Worm (Caenorhabditis elegans) whole organism, L1 larva: ENCODE results near the gene F54B11.5.

ENCODE experiments used
- C04F5.9 ChIP-seq: sonication (generic microtip); optimal IDR thresholded peaks from 2 replicates; lab custom pipeline; 2016; ENCODE audit warnings: missing genetic modification characterization, missing compliant biosample characterization
- F16B12.6 ChIP-seq: fragments of 150-350 bp; optimal IDR thresholded peaks from 2 replicates; lab custom pipeline; 2014; ENCODE audit warnings: missing biosample characterization, missing genetic modification characterization
- Y116A8C.19 ChIP-seq: sonication (generic microtip); optimal IDR thresholded peaks from 2 replicates; lab custom pipeline; 2016; ENCODE audit warnings: missing compliant biosample characterization, missing genetic modification characterization, borderline replicate concordance
- aha-1 ChIP-seq: fragments of 150-350 bp; optimal IDR thresholded peaks from 2 replicates; lab custom pipeline; 2014; ENCODE audit warnings: missing biosample characterization, missing genetic modification characterization
- alr-1 ChIP-seq: fragments of 200-800 bp; sonication (Bioruptor generic); optimal IDR thresholded peaks from 2 replicates; lab custom pipeline; 2018; ENCODE audit warnings: borderline replicate concordance, mild to moderate bottlenecking, missing genetic modification characterization, missing compliant biosample characterization
- aly-2 ChIP-seq: fragments of 150-350 bp; optimal IDR thresholded peaks from 2 replicates; lab custom pipeline; 2014; ENCODE audit warnings: missing biosample characterization, missing genetic modification characterization
- ceh-63 ChIP-seq: fragments of 200-800 bp; sonication (Bioruptor generic); optimal IDR thresholded peaks from 2 replicates; lab custom pipeline; 2018; ENCODE audit warnings: mild to moderate bottlenecking, missing genetic modification characterization, missing compliant biosample characterization
- ceh-8 ChIP-seq: fragments of 200-800 bp; sonication (Bioruptor generic); optimal IDR thresholded peaks from 2 replicates; lab custom pipeline; 2018; ENCODE audit warnings: mild to moderate bottlenecking, missing genetic modification characterization, moderate library complexity, missing compliant biosample characterization
- ces-1 ChIP-seq: fragments of 150-350 bp; optimal IDR thresholded peaks from 2 replicates; lab custom pipeline; 2014; ENCODE audit warnings: missing biosample characterization, missing genetic modification reagents, missing genetic modification characterization
- dpl-1 ChIP-seq, 3 experiments: fragments of 150-350 bp in 2 of 3; sonication (generic microtip) in 1 of 3; optimal IDR thresholded peaks; 2 replicates each; lab custom pipeline; 2014 to 2017; ENCODE audit warnings: missing biosample characterization in 3 of 3, missing genetic modification characterization in 3 of 3, missing genetic modification reagents in 3 of 3
- dsc-1 ChIP-seq: sonication (generic microtip); optimal IDR thresholded peaks from 2 replicates; lab custom pipeline; 2016; ENCODE audit warnings: mild to moderate bottlenecking, missing genetic modification characterization, missing compliant biosample characterization
- efl-1 ChIP-seq, 4 experiments: fragments of 150-350 bp; optimal IDR thresholded peaks in 3 of 4; peaks in 1 of 4; 1 replicate in 1 of 4; 2 replicates in 3 of 4; lab custom pipeline; 2014; ENCODE audit warnings: missing biosample characterization in 2 of 4, missing genetic modification characterization in 2 of 4, missing genetic modification reagents in 2 of 4
- efl-3 ChIP-seq: fragments of 200-800 bp; sonication (Bioruptor generic); optimal IDR thresholded peaks from 2 replicates; lab custom pipeline; 2018; ENCODE audit warnings: mild to moderate bottlenecking, missing genetic modification characterization, missing compliant biosample characterization
- egl-13 ChIP-seq: sonication (generic microtip); optimal IDR thresholded peaks from 2 replicates; lab custom pipeline; 2016; ENCODE audit warnings: missing genotype, missing genetic modification reagents, missing genetic modification characterization, missing compliant biosample characterization
- egl-27 ChIP-seq, 2 experiments: fragments of 150-350 bp in 1 of 2; sonication (generic microtip); optimal IDR thresholded peaks; 3 replicates each; lab custom pipeline; 2017 to 2018; ENCODE audit warnings: missing biosample characterization in 2 of 2, missing genetic modification characterization in 2 of 2, missing genetic modification reagents in 2 of 2
- elt-2 ChIP-seq: sonication (generic microtip); optimal IDR thresholded peaks from 2 replicates; lab custom pipeline; 2016; ENCODE audit warnings: missing genetic modification characterization, mild to moderate bottlenecking, inconsistent platforms, missing compliant biosample characterization, missing genetic modification reagents
- elt-3 ChIP-seq, 6 experiments: fragments of 150-350 bp in 1 of 6; sonication (generic microtip); optimal IDR thresholded peaks; 2 replicates each; lab custom pipeline; 2017 to 2018; ENCODE audit warnings: missing biosample characterization in 6 of 6, missing genetic modification characterization in 6 of 6, inconsistent platforms in 1 of 6
- ets-5 ChIP-seq: fragments of 200-800 bp; sonication (Bioruptor generic); IDR thresholded peaks from 2 replicates; pipeline ENCODE4 v1.3.6; 2022; ENCODE audit warnings: missing genetic modification characterization, missing compliant biosample characterization
- fkh-4 ChIP-seq: sonication (generic microtip); optimal IDR thresholded peaks from 2 replicates; lab custom pipeline; 2016; ENCODE audit warnings: missing compliant biosample characterization, missing genetic modification characterization, borderline replicate concordance
- fos-1 ChIP-seq: fragments of 150-350 bp; optimal IDR thresholded peaks from 2 replicates; lab custom pipeline; 2014; ENCODE audit warnings: missing biosample characterization, missing genetic modification characterization
- hlh-17 ChIP-seq: fragments of 200-800 bp; sonication (Bioruptor generic); optimal IDR thresholded peaks from 2 replicates; lab custom pipeline; 2018; ENCODE audit warnings: missing genetic modification characterization, mild to moderate bottlenecking, missing compliant biosample characterization, moderate library complexity, borderline replicate concordance
- hpl-2 ChIP-seq: fragments of 150-350 bp; optimal IDR thresholded peaks from 2 replicates; lab custom pipeline; 2014; ENCODE audit warnings: missing biosample characterization, missing genetic modification reagents, missing genetic modification characterization
- jun-1 ChIP-seq: fragments of 150-350 bp; optimal IDR thresholded peaks from 2 replicates; lab custom pipeline; 2014; ENCODE audit warnings: missing biosample characterization, missing genetic modification reagents, missing genetic modification characterization
- lin-13 ChIP-seq: fragments of 150-350 bp; optimal IDR thresholded peaks from 2 replicates; lab custom pipeline; 2014; ENCODE audit warnings: missing biosample characterization, missing genetic modification reagents, missing genetic modification characterization
- lin-14 ChIP-seq: fragments of 200-800 bp; sonication (Bioruptor generic); optimal IDR thresholded peaks from 2 replicates; lab custom pipeline; 2018; ENCODE audit warnings: mild to moderate bottlenecking, missing genetic modification characterization, moderate library complexity, missing compliant biosample characterization
- lin-15B ChIP-seq: fragments of 150-350 bp; sonication (generic microtip); optimal IDR thresholded peaks from 3 replicates; lab custom pipeline; 2014; ENCODE audit warnings: missing biosample characterization, missing genetic modification characterization
- mep-1 ChIP-seq: fragments of 150-350 bp; optimal IDR thresholded peaks from 2 replicates; lab custom pipeline; 2014; ENCODE audit warnings: missing biosample characterization, missing genetic modification characterization
- nhr-12 ChIP-seq: sonication (generic microtip); optimal IDR thresholded peaks from 2 replicates; lab custom pipeline; 2017; ENCODE audit warnings: missing biosample characterization, missing genetic modification characterization
- nhr-20 ChIP-seq: sonication (generic microtip); optimal IDR thresholded peaks from 2 replicates; lab custom pipeline; 2016; ENCODE audit warnings: mild to moderate bottlenecking, missing genetic modification characterization, missing compliant biosample characterization
- nhr-237 ChIP-seq: fragments of 150-350 bp; optimal IDR thresholded peaks from 2 replicates; lab custom pipeline; 2014; ENCODE audit warnings: missing biosample characterization, missing genetic modification characterization
- nhr-28 ChIP-seq: fragments of 150-350 bp; optimal IDR thresholded peaks from 2 replicates; lab custom pipeline; 2014; ENCODE audit warnings: missing biosample characterization, missing genetic modification characterization
- nhr-47 ChIP-seq: sonication (generic microtip); optimal IDR thresholded peaks from 2 replicates; lab custom pipeline; 2016; ENCODE audit warnings: mild to moderate bottlenecking, missing genetic modification characterization, moderate library complexity, missing compliant biosample characterization
- nhr-71 ChIP-seq: sonication (generic microtip); optimal IDR thresholded peaks from 2 replicates; lab custom pipeline; 2016; ENCODE audit warnings: mild to moderate bottlenecking, missing genetic modification characterization, moderate library complexity, missing compliant biosample characterization
- nhr-76 ChIP-seq: sonication (generic microtip); optimal IDR thresholded peaks from 2 replicates; lab custom pipeline; 2017; ENCODE audit warnings: missing biosample characterization, missing genetic modification characterization
- nhr-77 ChIP-seq: fragments of 150-350 bp; optimal IDR thresholded peaks from 2 replicates; lab custom pipeline; 2014; ENCODE audit warnings: missing biosample characterization, missing genetic modification characterization
- nhr-84 ChIP-seq: sonication (generic microtip); optimal IDR thresholded peaks from 2 replicates; lab custom pipeline; 2017; ENCODE audit warnings: missing biosample characterization, missing genetic modification characterization
- nhr-85 ChIP-seq: sonication (generic microtip); peaks from one replicate; lab custom pipeline; 2016; ENCODE audit warnings: missing genetic modification characterization, inconsistent platforms, missing compliant biosample characterization
- nhr-90 ChIP-seq: sonication (generic microtip); optimal IDR thresholded peaks from 2 replicates; lab custom pipeline; 2016; ENCODE audit warnings: mild to moderate bottlenecking, missing genetic modification characterization, missing compliant biosample characterization; ENCODE audit not compliant: poor library complexity
- pax-3 ChIP-seq: fragments of 200-800 bp; sonication (Bioruptor generic); optimal IDR thresholded peaks from 2 replicates; lab custom pipeline; 2018; ENCODE audit warnings: mild to moderate bottlenecking, missing genetic modification characterization, moderate library complexity, missing compliant biosample characterization
- pqm-1 ChIP-seq: sonication (generic microtip); optimal IDR thresholded peaks from 3 replicates; lab custom pipeline; 2017; ENCODE audit warnings: missing biosample characterization, missing genetic modification characterization
- snpc-4 ChIP-seq: fragments of 150-350 bp; optimal IDR thresholded peaks from 2 replicates; lab custom pipeline; 2014; ENCODE audit warnings: missing biosample characterization, missing genetic modification characterization
- snu-23 ChIP-seq: sonication (generic microtip); optimal IDR thresholded peaks from 2 replicates; lab custom pipeline; 2016; ENCODE audit warnings: missing genetic modification characterization, missing compliant biosample characterization
- sox-4 ChIP-seq: sonication (generic microtip); optimal IDR thresholded peaks from 2 replicates; lab custom pipeline; 2016; ENCODE audit warnings: missing genetic modification characterization, missing compliant biosample characterization
- sptf-1 ChIP-seq: fragments of 150-350 bp; optimal IDR thresholded peaks from 2 replicates; lab custom pipeline; 2014; ENCODE audit warnings: missing biosample characterization, missing genetic modification characterization
- sup-37 ChIP-seq: fragments of 200-800 bp; sonication (Bioruptor generic); optimal IDR thresholded peaks from 2 replicates; lab custom pipeline; 2018; ENCODE audit warnings: mild to moderate bottlenecking, missing genetic modification characterization, missing compliant biosample characterization
- tbx-2 ChIP-seq: sonication (generic microtip); optimal IDR thresholded peaks from 2 replicates; lab custom pipeline; 2016; ENCODE audit warnings: missing genetic modification characterization, missing compliant biosample characterization
- unc-130 ChIP-seq: fragments of 150-350 bp; optimal IDR thresholded peaks from 2 replicates; lab custom pipeline; 2017; ENCODE audit warnings: missing biosample characterization, missing genetic modification characterization, inconsistent platforms
- vab-15 ChIP-seq: sonication (generic microtip); optimal IDR thresholded peaks from 2 replicates; lab custom pipeline; 2017; ENCODE audit warnings: missing genotype, mild to moderate bottlenecking, missing genetic modification characterization, missing compliant biosample characterization
- xbp-1 ChIP-seq: sonication (generic microtip); optimal IDR thresholded peaks from 2 replicates; lab custom pipeline; 2016; ENCODE audit warnings: missing genetic modification characterization, missing compliant biosample characterization
- zag-1 ChIP-seq: fragments of 150-350 bp; optimal IDR thresholded peaks from 2 replicates; lab custom pipeline; 2014; ENCODE audit warnings: missing biosample characterization, missing genetic modification characterization

The F54B11.5 gene

DNA sequence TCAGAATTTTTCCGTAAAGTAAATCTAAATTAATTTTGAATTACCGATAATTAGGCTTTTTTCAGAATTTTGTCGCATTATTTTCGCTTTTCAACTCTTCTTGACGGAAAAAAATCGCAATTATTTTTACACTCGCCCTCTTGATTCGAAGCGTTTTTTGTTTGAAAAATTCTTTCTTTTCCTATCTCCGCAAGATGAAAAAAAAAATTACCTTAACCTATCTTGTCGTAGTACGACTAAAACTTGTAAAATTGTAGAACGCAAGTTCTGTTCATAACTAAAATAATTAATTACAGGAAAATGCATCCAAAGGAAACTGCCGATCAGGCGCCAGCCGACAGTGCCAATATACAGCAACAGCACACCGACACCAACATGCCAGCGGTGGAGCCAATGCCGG lies 4.3 kb upstream of the F54B11.5 start, which contains the start of gene F54B11.7:
Gene F54B11.7 (plus strand): TSS at position 301 of the 400 bp plus-strand sequence.
- TF ChIP-seq nhr-84 (tag; lab: Kevin White, UChicago) (no peak), egl-13 (tag; lab: Kevin White, UChicago) (no peak), nhr-20 (tag; lab: Kevin White, UChicago) (no peak), nhr-28 (tag; lab: Kevin White, UChicago) (no peak)

DNA sequence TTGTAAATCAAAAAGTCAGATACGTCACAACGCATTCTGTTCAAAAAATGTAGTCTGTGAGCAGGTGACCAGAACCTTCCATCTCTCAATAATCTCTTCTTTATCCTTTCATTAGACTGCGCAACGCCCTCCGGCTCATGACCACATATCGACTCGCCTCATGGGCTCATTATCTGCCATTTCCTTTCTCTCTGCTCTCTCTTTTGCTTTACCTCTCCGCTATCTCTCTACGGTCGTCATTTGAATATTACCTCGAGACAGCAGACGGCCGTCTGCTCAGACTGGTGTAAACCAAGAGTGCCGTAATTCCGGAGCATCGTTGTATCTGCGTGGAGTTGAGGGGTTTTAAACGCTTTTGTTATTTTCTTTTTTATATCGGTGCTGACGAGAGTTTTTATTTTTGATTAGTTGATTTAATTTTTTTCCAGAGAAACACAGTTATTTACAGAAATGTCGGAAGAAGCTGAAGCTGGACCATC lies 2.2 kb upstream of the F54B11.5 start, which contains the start of gene bra-1:
Gene bra-1 (plus strand): TSS at position 429 of the 479 bp plus-strand sequence.
- TF ChIP-seq sptf-1 (tag; lab: Kevin White, UChicago) (no peak), lin-13 (GFP tag; lab: Kevin White, UChicago) (peak; percentile 20), F16B12.6 (tag; lab: Kevin White, UChicago) (no peak), Y116A8C.19 (tag; lab: Kevin White, UChicago) (no peak), egl-27 (tag; optimal IDR thresholded peaks at IDR 0.05; lab: Kevin White, UChicago) (no peak), alr-1 (no peak), efl-3 (no peak), sup-37 (GFP tag; lab: Kevin White, UChicago) (no peak), efl-1 (optimal IDR thresholded peaks at IDR 0.05; lab: Kevin White, UChicago) (peak; percentile 29 to 32), efl-1 (GFP tag; optimal IDR thresholded peaks at IDR 0.05 in 1 of 2; lab: Kevin White, UChicago) (peak; percentile 16 to 61), unc-130 (tag; lab: Kevin White, UChicago) (no peak), ceh-8 (peak; percentile 46), nhr-12 (tag; lab: Kevin White, UChicago) (no peak), dsc-1 (tag; lab: Kevin White, UChicago) (peak; percentile 90), nhr-85 (tag; lab: Kevin White, UChicago) (no peak), C04F5.9 (no peak), sox-4 (tag; lab: Kevin White, UChicago) (peak; percentile 68), fkh-4 (tag; lab: Kevin White, UChicago) (peak; percentile 10), elt-2 (tag; lab: Kevin White, UChicago) (no peak), ets-5 (GFP tag; lab: Robert Waterston, UW) (no peak), nhr-47 (tag; lab: Kevin White, UChicago) (peak; percentile 86), snpc-4 (tag; lab: Kevin White, UChicago) (peak; percentile 28), hpl-2 (GFP tag; lab: Kevin White, UChicago) (no peak), nhr-71 (peak; percentile 83), vab-15 (tag; lab: Kevin White, UChicago) (peak; percentile 18), nhr-20 (tag; lab: Kevin White, UChicago) (peak; percentile 72), snu-23 (GFP tag; lab: Kevin White, UChicago) (peak; percentile 69), nhr-76 (tag; lab: Kevin White, UChicago) (no peak), xbp-1 (peak; percentile 59), nhr-77 (tag; lab: Kevin White, UChicago) (peak; percentile 23), pax-3 (tag; lab: Kevin White, UChicago) (peak; percentile 72), mep-1 (peak; percentile 60), ceh-63 (GFP tag; lab: Kevin White, UChicago) (no peak), nhr-90 (tag; lab: Kevin White, UChicago) (no peak), hlh-17 (GFP tag; lab: Kevin White, UChicago) (no peak), nhr-84 (tag; lab: Kevin White, UChicago) (no peak), nhr-237 (tag; lab: Kevin White, UChicago) (no peak), dpl-1 (GFP tag; optimal IDR thresholded peaks at IDR 0.05; lab: Kevin White, UChicago) (peak in 2 of 3 experiments; percentile 26 to 54), pqm-1 (tag; lab: Kevin White, UChicago) (no peak), jun-1 (tag; lab: Kevin White, UChicago) (peak; percentile 60), fos-1 (peak; percentile 50), aly-2 (tag; lab: Kevin White, UChicago) (no peak), zag-1 (tag; lab: Kevin White, UChicago) (no peak), elt-3 (tag; optimal IDR thresholded peaks at IDR 0.05; lab: Kevin White, UChicago) (no peak), aha-1 (tag; lab: Kevin White, UChicago) (no peak), ces-1 (GFP tag; lab: Kevin White, UChicago) (no peak), tbx-2 (peak; percentile 69), lin-15B (tag; lab: Kevin White, UChicago) (peak; percentile 12), lin-14 (GFP tag; lab: Kevin White, UChicago) (peak; percentile 84)
